Fruit fly (Drosophila melanogaster) whole organism, embryonic: ENCODE measurements around the gene CG31637.

Experiments used
- Awh ChIP-seq: fragments of 200-800 bp; sonication (Bioruptor generic); IDR thresholded peaks from 2 replicates; pipeline ENCODE4, ENCODE4 v1.3.6; 2022; ENCODE audit warnings: missing biosample characterization, missing genetic modification characterization
- BtbVII ChIP-seq: fragments of 200-800 bp; sonication (Bioruptor generic); optimal IDR thresholded peaks from 3 replicates; lab custom pipeline; 2017; ENCODE audit warnings: missing biosample characterization, mild to moderate bottlenecking, missing genetic modification characterization
- CG10147 ChIP-seq: fragments of 200-800 bp; sonication (Bioruptor generic); optimal IDR thresholded peaks from 2 replicates; lab custom pipeline; 2019; ENCODE audit warnings: missing biosample characterization, mild to moderate bottlenecking, missing genetic modification characterization, moderate library complexity
- CG1024 ChIP-seq: fragments of 200-800 bp; sonication (Bioruptor generic); IDR thresholded peaks from 2 replicates; pipeline ENCODE4 v1.3.6; 2022; ENCODE audit warnings: missing biosample characterization, missing genetic modification characterization
- CG10431 ChIP-seq: fragments of 200-800 bp; sonication (Bioruptor generic); optimal IDR thresholded peaks from 3 replicates; lab custom pipeline; 2018; ENCODE audit warnings: missing biosample characterization, mild to moderate bottlenecking, missing genetic modification characterization
- CG11398 ChIP-seq: fragments of 200-800 bp; sonication (Bioruptor generic); optimal IDR thresholded peaks from 2 replicates; lab custom pipeline; 2016; ENCODE audit warnings: missing biosample characterization, missing genetic modification characterization
- CG11504 ChIP-seq: fragments of 200-800 bp; sonication (Bioruptor generic); optimal IDR thresholded peaks from 3 replicates; lab custom pipeline; 2019; ENCODE audit warnings: missing biosample characterization, mild to moderate bottlenecking, missing genetic modification characterization, moderate library complexity
- CG17361 ChIP-seq: fragments of 200-800 bp; sonication (Bioruptor generic); IDR thresholded peaks from 3 replicates; pipeline ENCODE4 v1.3.6; 2022; ENCODE audit warnings: missing biosample characterization, missing genetic modification characterization
- CG17568 ChIP-seq: fragments of 200-800 bp; sonication (Bioruptor generic); optimal IDR thresholded peaks from 2 replicates; lab custom pipeline; 2018; ENCODE audit warnings: missing biosample characterization, mild to moderate bottlenecking, missing genetic modification characterization, moderate library complexity
- CG17802 ChIP-seq: fragments of 200-800 bp; sonication (Bioruptor generic); optimal IDR thresholded peaks from 2 replicates; lab custom pipeline; 2018; ENCODE audit warnings: missing biosample characterization, mild to moderate bottlenecking, missing genetic modification characterization, moderate library complexity
- CG17829 ChIP-seq: fragments of 200-800 bp; optimal IDR thresholded peaks from 2 replicates; lab custom pipeline; 2019; ENCODE audit warnings: missing biosample characterization, mild to moderate bottlenecking, missing genetic modification characterization, moderate library complexity
- CG18262 ChIP-seq: fragments of 200-800 bp; optimal IDR thresholded peaks from 3 replicates; lab custom pipeline; 2019; ENCODE audit warnings: missing biosample characterization, mild to moderate bottlenecking, missing genetic modification characterization, moderate library complexity
- CG18764 ChIP-seq: fragments of 200-800 bp; sonication (Bioruptor generic); optimal IDR thresholded peaks from 3 replicates; lab custom pipeline; 2016; ENCODE audit warnings: missing biosample characterization, missing genetic modification characterization
- CG30431 ChIP-seq: fragments of 200-800 bp; sonication (Bioruptor generic); optimal IDR thresholded peaks from 2 replicates; lab custom pipeline; 2017; ENCODE audit warnings: missing biosample characterization, missing genetic modification characterization
- CG34422 ChIP-seq: fragments of 200-800 bp; sonication (Bioruptor generic); IDR thresholded peaks from 3 replicates; pipeline ENCODE4 v1.3.6; 2022; ENCODE audit warnings: missing biosample characterization, missing genetic modification characterization
- CG4282 ChIP-seq: fragments of 200-800 bp; sonication (Bioruptor generic); optimal IDR thresholded peaks from 2 replicates; lab custom pipeline; 2016; ENCODE audit warnings: missing biosample characterization, missing genetic modification characterization
- CG6254 ChIP-seq: fragments of 200-800 bp; sonication (Bioruptor generic); optimal IDR thresholded peaks from 3 replicates; lab custom pipeline; 2017; ENCODE audit warnings: mild to moderate bottlenecking, missing biosample characterization, missing genetic modification reagents, missing genetic modification characterization
- CG9215 ChIP-seq: fragments of 200-800 bp; sonication (Bioruptor generic); IDR thresholded peaks from 2 replicates; pipeline ENCODE4 v1.3.6; 2022; ENCODE audit warnings: missing biosample characterization, missing genetic modification characterization
- CG9932 ChIP-seq: fragments of 200-800 bp; sonication (Bioruptor generic); IDR thresholded peaks from 2 replicates; pipeline ENCODE4 v1.3.6; 2022; ENCODE audit warnings: missing biosample characterization, missing genetic modification characterization
- CkIIα-i1 ChIP-seq: fragments of 200-800 bp; sonication (Bioruptor generic); IDR thresholded peaks from 2 replicates; pipeline ENCODE4 v1.3.6; 2022; ENCODE audit warnings: missing biosample characterization, missing genetic modification characterization
- Dll ChIP-seq: fragments of 200-800 bp; sonication (Bioruptor generic); IDR thresholded peaks from 4 replicates; pipeline ENCODE4 v1.3.6; 2022; ENCODE audit warnings: missing biosample characterization, missing genetic modification characterization; ENCODE audit not compliant: partially characterized antibody
- Fer2 ChIP-seq: fragments of 200-800 bp; sonication (Bioruptor generic); optimal IDR thresholded peaks from 2 replicates; lab custom pipeline; 2018; ENCODE audit warnings: missing biosample characterization, mild to moderate bottlenecking, missing genetic modification characterization, moderate library complexity
- Gug ChIP-seq: fragments of 200-800 bp; sonication (Bioruptor generic); IDR thresholded peaks from 4 replicates; pipeline ENCODE4 v1.3.6; 2022; ENCODE audit warnings: missing biosample characterization, missing genetic modification characterization
- HLH3B ChIP-seq: fragments of 200-800 bp; sonication (Bioruptor generic); IDR thresholded peaks from 2 replicates; pipeline ENCODE4 v1.3.6; 2022; ENCODE audit warnings: missing biosample characterization, missing genetic modification characterization
- HLHmδ ChIP-seq: fragments of 200-800 bp; sonication (Bioruptor generic); optimal IDR thresholded peaks from 2 replicates; lab custom pipeline; 2018; ENCODE audit warnings: missing biosample characterization, mild to moderate bottlenecking, missing genetic modification characterization, moderate library complexity
- Neu2 ChIP-seq: fragments of 200-800 bp; sonication (Bioruptor generic); optimal IDR thresholded peaks from 3 replicates; lab custom pipeline; 2016; ENCODE audit warnings: missing biosample characterization, missing genetic modification characterization, borderline replicate concordance
- Stat92E ChIP-seq, 3 experiments: fragments of >200 bp in 2 of 3; fragments of 200-800 bp in 1 of 3; sonication (Bioruptor generic) in 1 of 3; optimal IDR thresholded peaks; 2 replicates each; lab custom pipeline; 2017 to 2019; ENCODE audit warnings: missing biosample characterization in 3 of 3, missing genetic modification characterization in 3 of 3, mild to moderate bottlenecking in 1 of 3, moderate library complexity in 1 of 3
- YL-1 ChIP-seq: fragments of 200-800 bp; sonication (Bioruptor generic); optimal IDR thresholded peaks from 3 replicates; lab custom pipeline; 2017; ENCODE audit warnings: missing biosample characterization, mild to moderate bottlenecking, missing genetic modification characterization
- abd-A ChIP-seq: fragments of 200-800 bp; sonication (Bioruptor generic); optimal IDR thresholded peaks from 3 replicates; lab custom pipeline; 2019; ENCODE audit warnings: missing biosample characterization, mild to moderate bottlenecking, missing genetic modification characterization, moderate library complexity
- ash1 ChIP-seq: fragments of 200-800 bp; sonication (Bioruptor generic); optimal IDR thresholded peaks from 2 replicates; lab custom pipeline; 2018; ENCODE audit warnings: missing biosample characterization, mild to moderate bottlenecking, missing genetic modification characterization
- bigmax ChIP-seq: fragments of 200-800 bp; sonication (Bioruptor generic); optimal IDR thresholded peaks from 2 replicates; lab custom pipeline; 2018; ENCODE audit warnings: missing biosample characterization, mild to moderate bottlenecking, missing genetic modification characterization
- cwo ChIP-seq: fragments of 200-800 bp; sonication (Bioruptor generic); optimal IDR thresholded peaks from 3 replicates; lab custom pipeline; 2017; ENCODE audit warnings: missing biosample characterization, missing genetic modification characterization, mild to moderate bottlenecking, moderate library complexity, missing genetic modification reagents
- dysf ChIP-seq: fragments of 200-800 bp; sonication (Bioruptor generic); IDR thresholded peaks from 3 replicates; pipeline ENCODE4 v1.3.6; 2022; ENCODE audit warnings: missing biosample characterization, missing genetic modification characterization
- ewg ChIP-seq: fragments of 200-800 bp; sonication (Bioruptor generic); optimal IDR thresholded peaks from 3 replicates; lab custom pipeline; 2017; ENCODE audit warnings: mild to moderate bottlenecking, missing biosample characterization, missing genetic modification reagents, missing genetic modification characterization
- exex ChIP-seq: fragments of 200-800 bp; sonication (Bioruptor generic); optimal IDR thresholded peaks from 4 replicates; lab custom pipeline; 2018; ENCODE audit warnings: missing biosample characterization, mild to moderate bottlenecking, missing genetic modification characterization, moderate library complexity
- gce ChIP-seq: fragments of 200-800 bp; sonication (Bioruptor generic); IDR thresholded peaks from 3 replicates; pipeline ENCODE4 v1.3.6; 2022; ENCODE audit warnings: missing biosample characterization, missing genetic modification characterization
- gcm ChIP-seq: fragments of 200-800 bp; sonication (Bioruptor generic); optimal IDR thresholded peaks from 2 replicates; lab custom pipeline; 2019; ENCODE audit warnings: missing biosample characterization, mild to moderate bottlenecking, missing genetic modification characterization, moderate library complexity
- lola ChIP-seq, 3 experiments: fragments of >200 bp in 2 of 3; fragments of 200-800 bp in 1 of 3; sonication (Bioruptor generic) in 1 of 3; optimal IDR thresholded peaks; 2 replicates each; lab custom pipeline; 2017 to 2019; ENCODE audit warnings: missing biosample characterization in 3 of 3, missing genetic modification characterization in 3 of 3, mild to moderate bottlenecking in 1 of 3, moderate library complexity in 1 of 3
- phol ChIP-seq: fragments of 200-800 bp; sonication (Bioruptor generic); optimal IDR thresholded peaks from 3 replicates; lab custom pipeline; 2018; ENCODE audit warnings: missing biosample characterization, mild to moderate bottlenecking, missing genetic modification characterization, moderate library complexity
- ro ChIP-seq: fragments of 200-800 bp; sonication (Bioruptor generic); IDR thresholded peaks from 2 replicates; pipeline ENCODE4 v1.3.6; 2022; ENCODE audit warnings: missing biosample characterization, missing genetic modification characterization
- sd ChIP-seq: fragments of 200-800 bp; sonication (Bioruptor generic); optimal IDR thresholded peaks from 3 replicates; lab custom pipeline; 2018; ENCODE audit warnings: missing biosample characterization, mild to moderate bottlenecking, missing genetic modification characterization, moderate library complexity
- sens ChIP-seq: fragments of 200-800 bp; sonication (Bioruptor generic); peaks from one replicate; lab custom pipeline; 2016; ENCODE audit warnings: missing biosample characterization, missing genetic modification characterization
- slbo ChIP-seq: fragments of 200-800 bp; sonication (Bioruptor generic); IDR thresholded peaks from 2 replicates; pipeline ENCODE4 v1.3.6; 2022; ENCODE audit warnings: missing biosample characterization, missing genetic modification characterization
- so ChIP-seq: fragments of 200-800 bp; sonication (Bioruptor generic); IDR thresholded peaks from 3 replicates; pipeline ENCODE4 v1.3.6; 2022; ENCODE audit warnings: missing biosample characterization, missing genetic modification characterization
- sr ChIP-seq: fragments of 200-800 bp; sonication (Bioruptor generic); IDR thresholded peaks from 3 replicates; pipeline ENCODE4 v1.3.6; 2022; ENCODE audit warnings: missing biosample characterization, missing genetic modification characterization
- ssp ChIP-seq: fragments of 200-800 bp; sonication (Bioruptor generic); IDR thresholded peaks from 2 replicates; pipeline ENCODE4 v1.3.6; 2022; ENCODE audit warnings: missing biosample characterization, missing genetic modification characterization
- vvl ChIP-seq: fragments of 200-800 bp; sonication (Bioruptor generic); IDR thresholded peaks from 2 replicates; pipeline ENCODE4 v1.3.6; 2022; ENCODE audit warnings: missing biosample characterization, missing genetic modification characterization
- zen2 ChIP-seq: fragments of 200-800 bp; sonication (Bioruptor generic); IDR thresholded peaks from 3 replicates; pipeline ENCODE4 v1.3.6; 2022; ENCODE audit warnings: missing biosample characterization, missing genetic modification characterization; ENCODE audit not compliant: partially characterized antibody

CG31637 gene

DNA sequence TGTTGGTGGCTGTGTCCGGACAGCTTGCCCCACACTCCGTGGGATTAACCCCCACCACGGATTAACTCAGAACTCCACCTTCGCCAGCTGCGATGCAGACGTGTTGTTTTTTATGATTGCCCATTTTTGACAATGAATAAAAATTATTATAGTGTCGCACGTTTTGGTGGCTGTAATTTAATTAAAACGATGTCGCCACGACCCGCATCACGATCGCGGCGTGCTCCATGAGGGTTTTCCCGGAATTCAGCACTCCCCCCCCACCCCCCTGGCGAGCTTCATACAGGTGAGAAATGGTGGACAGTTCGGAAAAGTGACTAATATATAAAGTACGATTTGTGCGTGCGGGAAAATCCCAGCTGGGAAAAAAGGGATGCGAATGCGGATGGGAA is 55.3 kb downstream of the CG31637 start:
- TF ChIP-seq Fer2 (no peak), CG17829 (tag; lab: Kevin White, UChicago) (no peak), gcm (GFP tag; lab: Kevin White, UChicago) (peak; percentile 80), Neu2 (GFP tag; lab: Kevin White, UChicago) (no peak), cwo (GFP tag; lab: Kevin White, UChicago) (peak; percentile 25), sd (peak; percentile 55), lola (GFP tag; optimal IDR thresholded peaks at IDR 0.05; lab: Kevin White, UChicago) (no peak), Gug (no peak), vvl (GFP tag; lab: Robert Waterston, UW) (no peak), BtbVII (no peak), CG1024 (no peak), Dll (GFP tag; lab: Robert Waterston, UW) (no peak), ro (GFP tag; lab: Robert Waterston, UW) (no peak), CG34422 (GFP tag; lab: Robert Waterston, UW) (no peak), ash1 (no peak), Awh (GFP tag; lab: Robert Waterston, UW) (peak; percentile 31; the same call in 1 of the 2 replicates), CG10147 (GFP tag; lab: Kevin White, UChicago) (no peak), Stat92E (GFP tag; optimal IDR thresholded peaks at IDR 0.05; lab: Kevin White, UChicago) (peak in 1 of 3 experiments; percentile 84), CG4282 (GFP tag; lab: Kevin White, UChicago) (no peak), HLHmδ (peak; percentile 32), abd-A (tag; lab: Kevin White, UChicago) (peak; percentile 58), sens (GFP tag; lab: Kevin White, UChicago) (no peak), sr (GFP tag; lab: Robert Waterston, UW) (0 out of 3 replicates have a peak, but pooled peaks have one; percentile 34), zen2 (GFP tag; lab: Robert Waterston, UW) (peak; percentile 48; the same call in 1 of the 3 replicates), CG17568 (no peak), CG11398 (GFP tag; lab: Kevin White, UChicago) (no peak)

DNA sequence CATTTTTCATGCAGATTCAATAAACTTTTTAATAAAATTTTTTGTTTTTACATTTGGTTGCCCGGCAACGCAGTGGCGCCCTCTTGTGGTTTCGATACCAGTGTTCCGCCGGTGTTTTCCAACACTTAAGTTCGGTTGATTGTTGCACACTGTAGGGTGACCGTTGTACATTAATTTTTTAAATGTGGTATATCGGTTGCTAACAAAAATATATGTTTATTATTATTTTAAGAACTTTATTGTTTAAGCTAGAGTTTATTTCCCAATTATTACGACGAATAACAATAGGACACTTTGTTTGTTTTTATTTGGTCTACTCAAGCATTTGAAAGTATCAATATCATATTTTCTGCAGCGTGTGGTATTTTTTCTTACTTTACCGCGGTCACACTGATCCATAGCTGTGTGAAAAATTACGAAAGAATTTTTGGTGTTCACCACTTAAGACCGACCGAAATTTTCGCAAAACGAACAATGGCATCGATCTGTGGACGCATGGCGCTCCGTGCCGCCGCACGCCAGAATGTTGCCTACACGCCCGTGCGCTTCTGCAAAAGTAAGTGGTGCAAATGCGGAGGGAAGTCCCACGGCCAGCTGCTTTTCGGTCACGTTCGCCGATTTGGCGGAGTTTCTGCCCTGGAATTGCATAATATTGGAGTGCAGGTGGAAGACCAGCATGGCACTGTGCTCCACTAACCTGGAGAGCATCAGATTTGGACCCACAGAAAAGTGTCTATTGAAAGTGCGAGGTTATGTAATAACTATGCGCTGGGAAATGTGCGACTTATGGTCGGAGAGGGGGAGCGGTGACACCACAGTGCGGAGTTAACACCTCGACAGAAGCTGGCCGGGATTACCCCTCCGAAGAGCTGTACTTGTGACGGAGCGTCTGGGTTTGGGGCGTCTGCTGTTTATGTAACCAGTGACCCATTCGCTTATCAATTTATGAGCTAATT is 59.3 kb downstream of the CG31637 start, which contains the start of the genes IFT52 and COX5B:
Gene IFT52, minus strand, starts transcription at position 74 of the 956 bp plus-strand sequence.
Gene COX5B, plus strand, starts transcription at position 372 of the 956 bp plus-strand sequence.
- no peak for TF ChIP-seq CG10431 (GFP tag; lab: Kevin White, UChicago)
- peak; percentile 7 for TF ChIP-seq exex (tag; lab: Kevin White, UChicago)
- peak; percentile 61 for TF ChIP-seq CG17802
- TF ChIP-seq bigmax (GFP tag; lab: Kevin White, UChicago): peak; percentile 85
- TF ChIP-seq so (GFP tag; lab: Robert Waterston, UW): no peak
- peak; percentile 64 for TF ChIP-seq dysf (GFP tag; lab: Robert Waterston, UW)
- peak; percentile 48 for TF ChIP-seq YL-1 (GFP tag; lab: Kevin White, UChicago)
- TF ChIP-seq slbo (GFP tag; lab: Robert Waterston, UW): peak; percentile 89
- peak; percentile 51 for TF ChIP-seq CG18262 (tag; lab: Kevin White, UChicago)
- TF ChIP-seq CG6254 (GFP tag; lab: Kevin White, UChicago): peak; percentile 80
- TF ChIP-seq CG30431 (GFP tag; lab: Kevin White, UChicago): peak; percentile 45
- peak; percentile 69 for TF ChIP-seq CG18764 (GFP tag; lab: Kevin White, UChicago)
- 0 out of 2 replicates have a peak, but pooled peaks have one; percentile 22 for TF ChIP-seq HLH3B (GFP tag; lab: Robert Waterston, UW)
- peak; percentile 72 for TF ChIP-seq phol (tag; lab: Kevin White, UChicago)
- TF ChIP-seq CG9215: peak; percentile 66
- TF ChIP-seq ssp (GFP tag; lab: Robert Waterston, UW): peak; percentile 76
- TF ChIP-seq CkIIα-i1 (GFP tag; lab: Robert Waterston, UW): no peak
- peak; percentile 67 for TF ChIP-seq CG11504 (tag; lab: Kevin White, UChicago)
- peak; percentile 85 for TF ChIP-seq CG9932 (GFP tag; lab: Robert Waterston, UW)
- TF ChIP-seq gce (GFP tag; lab: Robert Waterston, UW): 0 out of 3 replicates have a peak, but pooled peaks have one; percentile 28
- peak; percentile 3 for TF ChIP-seq ewg (GFP tag; lab: Kevin White, UChicago)
- peak; percentile 65 for TF ChIP-seq CG17361 (GFP tag; lab: Robert Waterston, UW)
